Worm (Caenorhabditis elegans): ENCODE measurements around the gene srw-79.

Gene srw-79

DNA sequence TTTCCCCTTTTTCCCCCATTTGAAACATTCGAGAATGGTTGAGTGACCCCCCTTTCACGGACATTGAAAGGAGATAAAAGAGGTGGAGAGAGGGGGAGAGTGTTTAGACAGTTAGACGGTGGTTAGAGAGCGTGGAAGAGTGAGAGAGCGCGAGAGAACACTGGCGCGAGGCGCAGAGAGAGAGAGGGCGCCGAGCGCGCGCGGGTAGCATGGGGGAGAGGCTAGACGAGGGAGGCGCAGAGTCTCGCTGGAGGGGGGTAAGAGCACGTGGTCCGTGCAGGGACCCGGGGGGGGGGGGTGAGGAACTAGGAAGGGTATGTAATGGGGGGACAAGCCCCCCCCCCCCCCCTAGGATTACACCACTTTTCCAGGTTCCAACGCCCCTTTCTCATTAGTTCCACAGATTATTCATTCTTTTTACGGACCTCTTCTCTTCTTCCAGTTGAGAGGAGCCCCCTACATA, 27.4 kb downstream of the srw-79 start:
- TF ChIP-seq snpc-4 (tag; optimal IDR thresholded peaks at IDR 0.05) (no peak), arid-1 (GFP tag; conservative IDR thresholded peaks at IDR 0.05) (peak; percentile 86), hlh-30 (tag; optimal IDR thresholded peaks at IDR 0.05; ENCODE audit: insufficient read depth) (peak; percentile 97), saeg-2 (GFP tag; IDR thresholded peaks at IDR 0.05) (peak; percentile 98), zfp-3 (GFP tag; conservative IDR thresholded peaks at IDR 0.05) (peak; percentile 93), lim-7 (GFP tag; IDR thresholded peaks at IDR 0.05) (peak; percentile 63; the same call in 1 of the 2 replicates), Y48G9A.11 (GFP tag; IDR thresholded peaks at IDR 0.05) (no peak), daf-12 (tag; optimal IDR thresholded peaks at IDR 0.05) (no peak), nhr-42 (GFP tag; IDR thresholded peaks at IDR 0.05) (peak; percentile 86; the same call in 1 of the 2 replicates), madf-9 (GFP tag; conservative IDR thresholded peaks at IDR 0.05) (peak; percentile 94), gei-8 (GFP tag; optimal IDR thresholded peaks at IDR 0.05) (peak; percentile 98), ces-1 (GFP tag; optimal IDR thresholded peaks at IDR 0.05) (peak; percentile 35), F26F4.8 (GFP tag; conservative IDR thresholded peaks at IDR 0.05) (no peak), rbr-2 (tag; optimal IDR thresholded peaks at IDR 0.05) (peak; percentile 81), vab-7 (GFP tag; IDR thresholded peaks at IDR 0.05) (peak; percentile 83), lir-3 (tag; optimal IDR thresholded peaks at IDR 0.05) (no peak), nhr-10 (tag; optimal IDR thresholded peaks at IDR 0.05) (peak; percentile 73), egl-27 (tag; optimal IDR thresholded peaks at IDR 0.05) (no peak), ceh-62 (tag; optimal IDR thresholded peaks at IDR 0.05) (no peak), ceh-20 (GFP tag; IDR thresholded peaks at IDR 0.05) (peak; percentile 99), nhr-48 (tag; optimal IDR thresholded peaks at IDR 0.05) (peak; percentile 89), mep-1 (tag; optimal IDR thresholded peaks at IDR 0.05) (peak; percentile 96), dve-1 (tag; optimal IDR thresholded peaks at IDR 0.05; ENCODE audit: insufficient read depth) (peak; percentile 98), F49E8.2 (tag; optimal IDR thresholded peaks at IDR 0.05; ENCODE audit: borderline replicate concordance) (no peak), sdz-12 (GFP tag; optimal IDR thresholded peaks at IDR 0.05) (peak; percentile 77), ztf-7 (tag; optimal IDR thresholded peaks at IDR 0.05) (no peak), nhr-11 (tag; optimal IDR thresholded peaks at IDR 0.05) (peak; percentile 90), daf-19 (GFP tag; conservative IDR thresholded peaks at IDR 0.05) (no peak), nhr-28 (tag; optimal IDR thresholded peaks at IDR 0.05) (peak; percentile 86), dmd-8 (GFP tag; IDR thresholded peaks at IDR 0.05) (peak; percentile 66; the same call in 1 of the 2 replicates), tag-97 (GFP tag; IDR thresholded peaks at IDR 0.05) (peak; percentile 81; the same call in 1 of the 2 replicates), nhr-25 (tag; optimal IDR thresholded peaks at IDR 0.05; ENCODE audit: borderline replicate concordance, insufficient read depth) (peak; percentile 93), nhr-41 (GFP tag; IDR thresholded peaks at IDR 0.05) (peak; percentile 97), php-3 (GFP tag; IDR thresholded peaks at IDR 0.05) (peak; percentile 94), ceh-82 (tag; optimal IDR thresholded peaks at IDR 0.05) (no peak), mdl-1 (tag; optimal IDR thresholded peaks at IDR 0.05) (peak; percentile 94 to 98), F44E2.7 (GFP tag; IDR thresholded peaks at IDR 0.05) (no peak), lin-38 (GFP tag; IDR thresholded peaks at IDR 0.05) (peak; percentile 80), ama-1 (optimal IDR thresholded peaks at IDR 0.05) (peak; percentile 41), D1046.2 (GFP tag; IDR thresholded peaks at IDR 0.05) (peak; percentile 83; the same call in 1 of the 2 replicates), daf-16 (GFP tag; optimal IDR thresholded peaks at IDR 0.05) (peak in 1 of 2 experiments; percentile 44), daf-16 (tag; optimal IDR thresholded peaks at IDR 0.05) (peak; percentile 68), F37D6.2 (tag; optimal IDR thresholded peaks at IDR 0.05) (peak; percentile 81), ceh-44 (GFP tag; IDR thresholded peaks at IDR 0.05) (no peak), ztf-11 (tag; optimal IDR thresholded peaks at IDR 0.05) (no peak), hlh-11 (tag; optimal IDR thresholded peaks at IDR 0.05) (peak; percentile 98), zip-11 (GFP tag; IDR thresholded peaks at IDR 0.05) (no peak), tra-1 (GFP tag; IDR thresholded peaks at IDR 0.05) (peak; percentile 99), nhr-77 (tag; optimal IDR thresholded peaks at IDR 0.05) (peak; percentile 87), snpc-1.2 (GFP tag; IDR thresholded peaks at IDR 0.05) (peak; percentile 58; the same call in 1 of the 2 replicates), lin-39 (tag; optimal IDR thresholded peaks at IDR 0.05) (no peak), aha-1 (tag) (peak; percentile 99)

Measured in whole organism, L4 larva.